Fruit fly (Drosophila melanogaster): Measurements from ENCODE around the gene CG43630.

DNA sequence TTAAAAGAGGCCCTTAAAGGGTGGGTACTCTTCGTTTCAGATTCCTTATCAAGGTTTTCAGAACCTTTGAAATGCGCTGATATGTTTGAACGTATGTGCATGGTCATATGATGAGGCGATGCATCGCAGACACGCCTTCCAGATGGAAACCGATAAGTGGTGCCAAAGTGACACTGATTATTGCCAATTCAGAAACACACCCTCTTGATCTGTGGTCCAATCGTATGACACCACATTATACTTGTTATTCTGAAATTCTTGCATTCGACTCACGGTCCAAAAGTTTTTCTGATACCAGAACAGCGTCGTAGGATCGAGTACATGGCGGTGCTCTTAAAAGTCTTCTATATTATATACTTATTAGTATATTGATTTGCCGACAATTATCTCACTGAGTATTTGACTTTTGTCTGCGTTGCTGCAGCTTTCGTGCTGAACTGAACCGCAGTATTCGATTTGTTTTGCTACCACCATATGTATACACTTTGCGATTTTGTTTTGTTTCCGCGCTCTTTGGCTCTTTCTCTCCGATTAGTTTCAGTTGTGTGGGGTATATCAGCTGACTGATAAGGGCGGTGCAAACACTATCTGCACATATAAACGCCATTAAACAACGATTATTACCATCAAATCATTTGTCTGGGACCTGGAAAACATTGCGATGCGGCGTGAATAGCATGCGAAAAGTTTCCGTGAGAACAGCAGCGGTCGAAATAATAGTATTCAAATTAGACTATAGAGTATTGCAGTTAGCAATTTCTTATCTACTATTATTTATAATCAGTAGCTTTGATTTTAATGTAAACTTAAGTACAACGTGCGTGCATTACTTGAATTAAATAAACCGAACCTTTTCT is 44.5 kb upstream of the CG43630 start:
- no peak for TF ChIP-seq CG10348 (GFP tag; IDR thresholded peaks at IDR 0.05)
- TF ChIP-seq CG13204 (GFP tag; optimal IDR thresholded peaks at IDR 0.05) = no peak
- no peak for TF ChIP-seq CG12605 (GFP tag; IDR thresholded peaks at IDR 0.05)
- no peak for TF ChIP-seq EcR (GFP tag; optimal IDR thresholded peaks at IDR 0.05)
- no peak; the same call in 2 of the 3 replicates for TF ChIP-seq fd96Ca (GFP tag; IDR thresholded peaks at IDR 0.05)
- no peak; the same call in 1 of the 2 replicates for TF ChIP-seq Ets98B (GFP tag; IDR thresholded peaks at IDR 0.05)
- no peak for TF ChIP-seq D1 (tag; optimal IDR thresholded peaks at IDR 0.05)
- no peak for TF ChIP-seq CG9948 (tag; optimal IDR thresholded peaks at IDR 0.05)

Measured in whole organism, pupa.